Worm (Caenorhabditis elegans): Measurements from ENCODE around the gene ced-6.

Gene ced-6

ce11 chrIII:5594350-5594749, 1.2 kb upstream of the ced-6 start (continued):
- TF ChIP-seq lin-39 (tag; optimal IDR thresholded peaks at IDR 0.05) (no peak), lsy-2 (tag; optimal IDR thresholded peaks at IDR 0.05) (no peak), nhr-11 (tag; optimal IDR thresholded peaks at IDR 0.05) (no peak)

- TF ChIP-seq nhr-25 (tag; optimal IDR thresholded peaks at IDR 0.05) (peak; percentile 5), lsy-2 (tag; optimal IDR thresholded peaks at IDR 0.05) (no peak)
Observed at ce11 chrIII:5599958-5600357, 4.4 kb downstream of the ced-6 start, which contains the start of gene wdr-37. TSS of gene wdr-37 (minus strand) at chrIII:5600058.

DNA sequence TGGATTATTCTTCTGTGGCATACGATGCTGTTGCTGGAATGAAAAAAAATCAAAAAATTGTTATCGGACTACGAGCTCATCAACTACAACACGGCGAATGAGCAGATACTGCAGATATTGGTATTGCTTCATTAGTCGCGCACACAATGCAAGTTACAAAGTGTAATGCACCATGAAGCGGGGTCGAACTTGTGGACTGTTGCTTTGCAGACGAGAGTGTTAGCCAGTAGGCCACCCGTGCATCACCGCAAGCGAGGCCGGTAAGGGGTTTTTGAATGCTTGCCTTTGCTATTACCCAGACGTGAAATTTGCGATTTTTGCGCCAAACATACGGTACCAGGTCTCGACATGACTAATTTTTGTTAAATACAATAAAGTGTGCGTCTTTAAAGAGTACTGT, 6.4 kb downstream of the ced-6 start:
- TF ChIP-seq crh-2 (tag; optimal IDR thresholded peaks at IDR 0.05) (peak; percentile 59), nhr-21 (tag; optimal IDR thresholded peaks at IDR 0.05) (peak; percentile 70), elt-3 (tag; optimal IDR thresholded peaks at IDR 0.05) (no peak), sem-4 (tag; optimal IDR thresholded peaks at IDR 0.05) (peak; percentile 22), nhr-25 (tag; optimal IDR thresholded peaks at IDR 0.05) (peak; percentile 63), nhr-77 (tag; optimal IDR thresholded peaks at IDR 0.05) (no peak), lsy-2 (tag; optimal IDR thresholded peaks at IDR 0.05) (peak; percentile 13 to 72), sma-3 (GFP tag; optimal IDR thresholded peaks at IDR 0.05) (peak; percentile 76), ama-1 (optimal IDR thresholded peaks at IDR 0.05) (no peak), gmeb-1 (tag; optimal IDR thresholded peaks at IDR 0.05) (peak; percentile 62), F13H6.1 (tag; optimal IDR thresholded peaks at IDR 0.05) (peak; percentile 65), unc-55 (GFP tag; optimal IDR thresholded peaks at IDR 0.05) (peak; percentile 20), fos-1 (tag; optimal IDR thresholded peaks at IDR 0.05) (peak; percentile 64), elt-1 (tag; optimal IDR thresholded peaks at IDR 0.05) (no peak), lin-39 (tag; optimal IDR thresholded peaks at IDR 0.05) (no peak), nhr-129 (tag; optimal IDR thresholded peaks at IDR 0.05) (peak; percentile 87), dmd-4 (tag; optimal IDR thresholded peaks at IDR 0.05) (no peak), C34F6.9 (tag; optimal IDR thresholded peaks at IDR 0.05) (peak; percentile 63), lin-13 (GFP tag; optimal IDR thresholded peaks at IDR 0.05) (peak; percentile 74), ztf-4 (tag; optimal IDR thresholded peaks at IDR 0.05) (peak; percentile 51), egl-27 (tag; optimal IDR thresholded peaks at IDR 0.05) (peak; percentile 58), ceh-16 (tag; optimal IDR thresholded peaks at IDR 0.05) (peak; percentile 25), sma-9 (GFP tag; optimal IDR thresholded peaks at IDR 0.05) (peak; percentile 73), sma-9 (tag; optimal IDR thresholded peaks at IDR 0.05) (no peak)

- TF ChIP-seq zag-1 (tag; optimal IDR thresholded peaks at IDR 0.05) = peak; percentile 24
- no peak for TF ChIP-seq alr-1 (tag; optimal IDR thresholded peaks at IDR 0.05)
- no peak for TF ChIP-seq nhr-23 (tag; optimal IDR thresholded peaks at IDR 0.05)
- peak; percentile 41 for TF ChIP-seq sma-9 (GFP tag; optimal IDR thresholded peaks at IDR 0.05)
- no peak for TF ChIP-seq sma-9 (tag; optimal IDR thresholded peaks at IDR 0.05)
- TF ChIP-seq skn-1 (tag; optimal IDR thresholded peaks at IDR 0.05) = no peak
- peak; percentile 42 for TF ChIP-seq lin-11 (tag; optimal IDR thresholded peaks at IDR 0.05)
- TF ChIP-seq nhr-6 (tag; optimal IDR thresholded peaks at IDR 0.05) = no peak
- peak; percentile 77 for TF ChIP-seq C34F6.9 (tag; optimal IDR thresholded peaks at IDR 0.05)
- TF ChIP-seq mab-5 (tag; optimal IDR thresholded peaks at IDR 0.05) = peak; percentile 53
- peak; percentile 70 for TF ChIP-seq lin-13 (GFP tag; optimal IDR thresholded peaks at IDR 0.05)
- peak; percentile 58 for TF ChIP-seq sma-3 (GFP tag; optimal IDR thresholded peaks at IDR 0.05)
- peak; percentile 49 for TF ChIP-seq snpc-4 (tag; optimal IDR thresholded peaks at IDR 0.05)
- peak; percentile 4 for TF ChIP-seq blmp-1 (tag; optimal IDR thresholded peaks at IDR 0.05; ENCODE audit: insufficient read depth)
- peak; percentile 55 for TF ChIP-seq nhr-21 (tag; optimal IDR thresholded peaks at IDR 0.05)
- peak; percentile 36 to 81 for TF ChIP-seq lsy-2 (tag; optimal IDR thresholded peaks at IDR 0.05)
- peak; percentile 27 to 66 for TF ChIP-seq mdl-1 (tag; optimal IDR thresholded peaks at IDR 0.05)
- peak; percentile 50 for TF ChIP-seq F13H6.1 (tag; optimal IDR thresholded peaks at IDR 0.05)
- TF ChIP-seq gmeb-1 (tag; optimal IDR thresholded peaks at IDR 0.05) = peak; percentile 65
- TF ChIP-seq unc-55 (GFP tag; optimal IDR thresholded peaks at IDR 0.05) = peak; percentile 86
- no peak for TF ChIP-seq nhr-12 (tag; optimal IDR thresholded peaks at IDR 0.05)
- peak; percentile 78 for TF ChIP-seq nhr-129 (tag; optimal IDR thresholded peaks at IDR 0.05)
- TF ChIP-seq crh-2 (tag; optimal IDR thresholded peaks at IDR 0.05) = peak; percentile 62
- TF ChIP-seq ama-1 (optimal IDR thresholded peaks at IDR 0.05) = no peak
- TF ChIP-seq fos-1 (tag; optimal IDR thresholded peaks at IDR 0.05) = peak; percentile 59
Observed at ce11 chrIII:5603439-5603986, 7.9 kb downstream of the ced-6 start, which contains the start of gene madf-11. TSS of gene madf-11 (minus strand) at chrIII:5603489.
